Fruit fly (Drosophila melanogaster) whole organism, adult: ENCODE data around the gene PolD1.

Experiments
- CG12768 ChIP-seq: fragments of 200-800 bp; sonication (Bioruptor generic); optimal IDR thresholded peaks from 2 replicates; lab custom pipeline; 2017; ENCODE audit warnings: missing biosample characterization, missing genetic modification characterization, mild to moderate bottlenecking, moderate library complexity, missing genetic modification reagents
- CG7101 ChIP-seq: fragments of 200-800 bp; sonication (Bioruptor generic); optimal IDR thresholded peaks from 2 replicates; lab custom pipeline; 2018; ENCODE audit warnings: missing biosample characterization, mild to moderate bottlenecking, missing genetic modification characterization, moderate library complexity
- Hr96 ChIP-seq: fragments of 200-800 bp; sonication (Bioruptor generic); optimal IDR thresholded peaks from 2 replicates; lab custom pipeline; 2016; ENCODE audit warnings: missing biosample characterization, missing genetic modification characterization
- bab1 ChIP-seq: fragments of 200-800 bp; sonication (Bioruptor generic); optimal IDR thresholded peaks from 3 replicates; lab custom pipeline; 2019; ENCODE audit warnings: missing biosample characterization, mild to moderate bottlenecking, missing genetic modification characterization, moderate library complexity
- cnc ChIP-seq, 2 experiments: fragments of >200 bp; optimal IDR thresholded peaks; 2 replicates each; lab custom pipeline; 2017
- kay ChIP-seq: fragments of 200-800 bp; sonication (Bioruptor generic); peaks from one replicate; lab custom pipeline; 2016; ENCODE audit warnings: missing biosample characterization, missing genetic modification characterization, borderline replicate concordance
- ovo ChIP-seq: fragments of 200-800 bp; sonication (Bioruptor generic); optimal IDR thresholded peaks from 2 replicates; lab custom pipeline; 2016; ENCODE audit warnings: missing biosample characterization, missing genetic modification characterization
- pad ChIP-seq: fragments of 200-800 bp; sonication (Bioruptor generic); optimal IDR thresholded peaks from 3 replicates; lab custom pipeline; 2017; ENCODE audit warnings: missing biosample characterization, missing genetic modification characterization, mild to moderate bottlenecking, moderate library complexity, missing genetic modification reagents
- tj ChIP-seq: fragments of 200-800 bp; sonication (Bioruptor generic); optimal IDR thresholded peaks from 3 replicates; lab custom pipeline; 2017; ENCODE audit warnings: missing biosample characterization, mild to moderate bottlenecking, missing genetic modification characterization, moderate library complexity

- TF ChIP-seq pad (GFP tag; lab: Kevin White, UChicago) = no peak
- TF ChIP-seq cnc (optimal IDR thresholded peaks at IDR 0.05; lab: Kevin White, UChicago) = no peak
- no peak for TF ChIP-seq kay (GFP tag; lab: Kevin White, UChicago)
- no peak for TF ChIP-seq bab1 (GFP tag; lab: Kevin White, UChicago)
- no peak for TF ChIP-seq CG7101 (tag; lab: Kevin White, UChicago)
- TF ChIP-seq Hr96 (GFP tag; lab: Kevin White, UChicago) = no peak
- TF ChIP-seq CG12768 = no peak
- TF ChIP-seq ovo (GFP tag; lab: Kevin White, UChicago) = no peak
- no peak for TF ChIP-seq tj (GFP tag; lab: Kevin White, UChicago)
Observed at dm6 chr3L:15981403-15981802, 6.2 kb downstream of the PolD1 start.
